Worm (Caenorhabditis elegans) whole organism, L4/young adult: ENCODE data around the gene K02A6.1.

ENCODE experiments used
- dao-5 ChIP-seq: sonication (generic microtip); optimal IDR thresholded peaks from 2 replicates; lab custom pipeline; 2016; ENCODE audit warnings: missing genotype, missing genetic modification characterization, moderate library complexity, missing compliant biosample characterization
- him-1 ChIP-seq: sonication (generic microtip); optimal IDR thresholded peaks from 2 replicates; lab custom pipeline; 2016; ENCODE audit warnings: missing genotype, missing genetic modification reagents, missing genetic modification characterization, missing compliant biosample characterization

DNA sequence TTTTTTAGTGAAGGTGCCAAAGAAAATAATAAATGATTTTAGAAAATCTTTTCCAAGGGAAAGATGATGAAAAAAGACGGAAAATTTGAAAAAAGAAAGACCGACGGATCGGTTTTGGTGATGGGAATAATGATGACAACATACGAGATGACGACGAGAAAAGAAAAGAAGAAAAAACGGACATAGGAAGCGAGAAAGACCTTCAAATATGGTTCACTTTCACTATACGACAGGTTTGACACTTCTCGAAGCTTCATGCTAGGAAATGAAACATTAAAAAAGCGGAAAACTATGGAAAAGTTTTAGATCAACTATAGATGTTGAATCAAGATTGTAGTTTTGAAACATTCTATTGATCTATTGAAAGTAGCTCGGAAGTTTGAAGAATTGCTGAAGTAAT lies 19.3 kb upstream of the K02A6.1 start:
- TF ChIP-seq dao-5 (tag; lab: Kevin White, UChicago) (no peak), him-1 (tag; lab: Kevin White, UChicago) (no peak)
